Worm (Caenorhabditis elegans) whole organism, L4 larva: ENCODE results near the gene clec-222.

Experiments used
- lir-3 ChIP-seq: sonication (generic microtip); optimal IDR thresholded peaks from 2 replicates; lab custom pipeline; 2016; ENCODE audit warnings: mild to moderate bottlenecking, missing genetic modification characterization, missing compliant biosample characterization
- pha-4 ChIP-seq, 2 experiments: fragments of 150-350 bp in 1 of 2; fragments of 200-800 bp in 1 of 2; sonication (Bioruptor generic) in 1 of 2; IDR thresholded peaks in 1 of 2; optimal IDR thresholded peaks in 1 of 2; 2 replicates each; pipeline versions ENCODE4 v1.3.6 to Lab custom; 2014 to 2022; ENCODE audit warnings: missing genetic modification characterization in 2 of 2, missing genetic modification reagents in 2 of 2, missing biosample characterization in 1 of 2, missing compliant biosample characterization in 1 of 2

DNA sequence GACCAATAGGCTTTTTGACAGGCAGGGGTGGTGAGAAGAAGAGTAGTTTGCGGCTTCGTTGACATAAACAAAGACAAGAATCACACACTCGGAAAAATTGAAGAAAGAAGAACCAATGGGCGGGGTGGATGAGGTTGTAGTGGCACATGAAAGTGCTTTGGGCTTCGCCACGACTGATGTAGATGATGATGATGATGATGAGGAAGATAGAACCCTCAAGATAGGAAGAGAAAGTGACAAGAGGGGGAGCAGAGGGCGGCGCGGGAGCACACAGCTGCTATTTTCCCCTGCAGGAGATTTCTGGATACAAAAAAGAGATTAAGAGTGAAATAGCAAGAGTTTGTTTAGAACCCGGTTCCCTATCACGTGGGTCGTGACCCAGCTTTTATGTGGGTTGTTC is 37.8 kb downstream of the clec-222 start:
- no peak for TF ChIP-seq pha-4 (GFP tag; IDR thresholded peaks at IDR 0.05; lab: Robert Waterston, UW)
- no peak for TF ChIP-seq pha-4 (tag; optimal IDR thresholded peaks at IDR 0.05; lab: Kevin White, UChicago)
- no peak for TF ChIP-seq lir-3 (tag; lab: Kevin White, UChicago)
